Worm (Caenorhabditis elegans): Measurements from ENCODE around the gene W08E12.5.

- TF ChIP-seq him-1 (tag; optimal IDR thresholded peaks at IDR 0.05) (no peak), W03F9.2 (tag; optimal IDR thresholded peaks at IDR 0.05) (no peak), dao-5 (tag; optimal IDR thresholded peaks at IDR 0.05) (no peak)
Measured at ce11 chrIV:3341170-3341569, 40.6 kb downstream of the W08E12.5 start, which contains the start of gene F42A6.2.

All from whole organism, L4/young adult.